Worm (Caenorhabditis elegans) whole organism, late embryonic: ENCODE data around the gene C07A4.2.

Source experiments
- F13H6.1 ChIP-seq: sonication (generic microtip); optimal IDR thresholded peaks from 2 replicates; lab custom pipeline; 2016; ENCODE audit warnings: missing genetic modification characterization, missing compliant biosample characterization
- K09A11.1 ChIP-seq: sonication (generic microtip); optimal IDR thresholded peaks from 2 replicates; lab custom pipeline; 2017; ENCODE audit warnings: antibody characterized with exemption, mild to moderate bottlenecking, missing genetic modification characterization, missing compliant biosample characterization; ENCODE audit not compliant: insufficient read depth
- ahr-1 ChIP-seq: sonication (generic microtip); optimal IDR thresholded peaks from 2 replicates; lab custom pipeline; 2016; ENCODE audit warnings: missing genetic modification characterization, missing compliant biosample characterization
- ceh-18 ChIP-seq: sonication (generic microtip); optimal IDR thresholded peaks from 2 replicates; lab custom pipeline; 2016; ENCODE audit warnings: missing genetic modification characterization, missing compliant biosample characterization
- ceh-22 ChIP-seq: sonication (generic microtip); optimal IDR thresholded peaks from 2 replicates; lab custom pipeline; 2017; ENCODE audit warnings: missing biosample characterization, missing genetic modification characterization
- ceh-30 ChIP-seq: fragments of 150-350 bp; optimal IDR thresholded peaks from 2 replicates; lab custom pipeline; 2014; ENCODE audit warnings: missing biosample characterization, missing genetic modification characterization
- pax-1 ChIP-seq: fragments of 150-350 bp; optimal IDR thresholded peaks from 2 replicates; lab custom pipeline; 2014; ENCODE audit warnings: missing biosample characterization, missing genetic modification characterization
- pqm-1 ChIP-seq: sonication (generic microtip); optimal IDR thresholded peaks from 2 replicates; lab custom pipeline; 2016; ENCODE audit warnings: missing genetic modification characterization, missing compliant biosample characterization
- ztf-16 ChIP-seq: sonication (generic microtip); optimal IDR thresholded peaks from 2 replicates; lab custom pipeline; 2017; ENCODE audit warnings: missing genetic modification characterization, missing compliant biosample characterization

DNA sequence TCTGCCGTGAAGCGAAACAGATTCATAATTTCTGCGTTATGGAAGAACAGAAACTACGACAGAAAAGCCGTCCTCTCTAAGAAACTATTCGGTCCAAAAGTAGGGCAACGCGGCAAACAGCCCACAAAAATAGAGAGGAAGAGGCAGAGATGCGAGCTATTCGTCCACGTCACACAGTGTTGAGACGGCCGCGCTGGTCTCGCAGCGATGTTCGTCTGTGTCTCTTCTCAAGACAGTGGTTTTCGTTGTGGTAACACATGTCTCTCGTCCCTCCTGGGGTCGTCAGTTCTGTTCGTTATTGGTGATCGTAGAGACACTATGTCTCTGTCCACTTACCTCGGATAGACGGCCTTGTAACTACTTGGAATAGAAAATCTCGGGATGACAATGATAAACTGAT lies 13.3 kb upstream of the C07A4.2 start, which contains the start of gene erd-2.1:
- no peak for TF ChIP-seq ceh-22 (tag; lab: Kevin White, UChicago)
- no peak for TF ChIP-seq ceh-30 (tag; lab: Kevin White, UChicago)
- TF ChIP-seq pqm-1 (tag; lab: Kevin White, UChicago): no peak
- TF ChIP-seq ceh-18 (tag; lab: Kevin White, UChicago): peak; percentile 13
- no peak for TF ChIP-seq pax-1 (tag; lab: Kevin White, UChicago)
- no peak for TF ChIP-seq F13H6.1 (tag; lab: Kevin White, UChicago)
- TF ChIP-seq K09A11.1 (tag; lab: Kevin White, UChicago): no peak
- TF ChIP-seq ztf-16 (tag; lab: Kevin White, UChicago): no peak
- no peak for TF ChIP-seq ahr-1 (tag; lab: Kevin White, UChicago)
